Worm (Caenorhabditis elegans): ENCODE measurements around the gene sym-1.
A peak's percentile ranks its signal among the peaks of the same experiment; 100 is the strongest.

The sym-1 gene

DNA sequence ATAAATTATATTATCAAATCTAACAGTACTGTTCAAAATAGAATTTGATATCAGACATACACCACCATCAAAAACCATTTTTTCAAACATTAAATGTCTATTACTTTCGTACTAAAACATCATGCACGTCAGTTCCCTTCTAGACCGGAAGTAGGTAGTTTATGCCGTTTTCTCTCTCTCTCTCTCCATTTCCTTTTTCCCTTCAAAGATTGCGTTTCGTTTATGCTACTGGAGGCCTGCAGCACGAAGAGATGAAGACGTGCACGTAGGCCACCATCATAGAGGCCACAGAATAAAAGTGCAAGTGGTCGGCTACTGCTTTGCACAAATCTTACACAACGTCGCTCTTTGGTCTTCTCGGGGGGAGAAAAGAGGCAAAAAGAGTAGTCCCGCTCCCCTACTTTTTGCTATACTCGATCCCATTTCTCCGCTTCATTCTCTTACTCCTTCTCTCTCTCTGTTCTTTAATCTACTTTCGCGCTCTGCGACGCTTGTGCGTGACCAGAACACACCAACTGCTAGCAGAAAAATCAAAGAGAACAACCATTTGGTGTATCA is 19.9 kb upstream of the sym-1 start (continued):
- no peak for TF ChIP-seq elt-2 (tag; optimal IDR thresholded peaks at IDR 0.05)
- no peak for TF ChIP-seq pag-3 (tag; optimal IDR thresholded peaks at IDR 0.05; ENCODE audit: borderline replicate concordance, insufficient read depth)
- peak; percentile 45 for TF ChIP-seq fos-1 (tag; optimal IDR thresholded peaks at IDR 0.05)
- TF ChIP-seq nhr-11 (tag; optimal IDR thresholded peaks at IDR 0.05): no peak
- no peak for TF ChIP-seq pqm-1 (tag; optimal IDR thresholded peaks at IDR 0.05)
- no peak for TF ChIP-seq nhr-237 (tag; optimal IDR thresholded peaks at IDR 0.05)
- TF ChIP-seq grh-1 (GFP tag; IDR thresholded peaks at IDR 0.05): 0 out of 2 replicates have a peak, but pooled peaks have one; percentile 27
- peak; percentile 38 for TF ChIP-seq dsc-1 (tag; optimal IDR thresholded peaks at IDR 0.05)
- TF ChIP-seq fkh-4 (tag; optimal IDR thresholded peaks at IDR 0.05; ENCODE audit: borderline replicate concordance): no peak
- 0 out of 2 replicates have a peak, but pooled peaks have one; percentile 37 for TF ChIP-seq unc-98 (GFP tag; IDR thresholded peaks at IDR 0.05)
- peak in 1 of 2 experiments; percentile 4 for TF ChIP-seq lin-35 (GFP tag; optimal IDR thresholded peaks at IDR 0.05)
- no peak for TF ChIP-seq hlh-17 (GFP tag; optimal IDR thresholded peaks at IDR 0.05; ENCODE audit: borderline replicate concordance)
- no peak; the same call in 1 of the 2 replicates for TF ChIP-seq mab-9 (GFP tag; IDR thresholded peaks at IDR 0.05)
- peak; percentile 50 for TF ChIP-seq blmp-1 (tag; optimal IDR thresholded peaks at IDR 0.05)
- no peak for TF ChIP-seq aha-1 (tag; optimal IDR thresholded peaks at IDR 0.05)
- TF ChIP-seq unc-30 (tag; optimal IDR thresholded peaks at IDR 0.05): no peak
- no peak for TF ChIP-seq ces-1 (GFP tag; optimal IDR thresholded peaks at IDR 0.05)
- TF ChIP-seq sptf-1 (tag; optimal IDR thresholded peaks at IDR 0.05): no peak
- TF ChIP-seq dpl-1 (GFP tag; optimal IDR thresholded peaks at IDR 0.05): no peak
- peak; percentile 95 for TF ChIP-seq nhr-71 (tag; optimal IDR thresholded peaks at IDR 0.05)
- TF ChIP-seq isw-1 (GFP tag; IDR thresholded peaks at IDR 0.05): peak; percentile 32
- no peak for TF ChIP-seq hpl-2 (GFP tag; optimal IDR thresholded peaks at IDR 0.05)
- TF ChIP-seq nhr-47 (tag; optimal IDR thresholded peaks at IDR 0.05): peak; percentile 76
- peak; percentile 57 for TF ChIP-seq nhr-77 (tag; optimal IDR thresholded peaks at IDR 0.05)
- no peak for TF ChIP-seq ceh-63 (GFP tag; optimal IDR thresholded peaks at IDR 0.05)
- TF ChIP-seq unc-62 (GFP tag; optimal IDR thresholded peaks at IDR 0.05): no peak
- TF ChIP-seq mep-1 (tag; optimal IDR thresholded peaks at IDR 0.05): peak; percentile 44
- TF ChIP-seq tbx-2 (tag; optimal IDR thresholded peaks at IDR 0.05): peak; percentile 85
- TF ChIP-seq nhr-19 (GFP tag; conservative IDR thresholded peaks at IDR 0.05): peak; percentile 75
- TF ChIP-seq rnt-1 (tag; optimal IDR thresholded peaks at IDR 0.05): peak; percentile 84
- TF ChIP-seq ceh-90 (tag; optimal IDR thresholded peaks at IDR 0.05): no peak
- TF ChIP-seq lsy-2 (tag; optimal IDR thresholded peaks at IDR 0.05): peak; percentile 23 to 75
- TF ChIP-seq nhr-84 (tag; optimal IDR thresholded peaks at IDR 0.05): no peak
- TF ChIP-seq fkh-8 (tag; optimal IDR thresholded peaks at IDR 0.05): peak; percentile 83
- TF ChIP-seq nhr-90 (tag; optimal IDR thresholded peaks at IDR 0.05; ENCODE audit: poor library complexity): peak; percentile 22
- peak in 1 of 2 experiments; percentile 44 for TF ChIP-seq mdl-1 (tag; optimal IDR thresholded peaks at IDR 0.05)
- TF ChIP-seq ceh-88 (GFP tag; IDR thresholded peaks at IDR 0.05): no peak
- TF ChIP-seq ama-1 (optimal IDR thresholded peaks at IDR 0.05): no peak
- peak; percentile 97 for TF ChIP-seq lin-14 (GFP tag; optimal IDR thresholded peaks at IDR 0.05)
- no peak for TF ChIP-seq vab-15 (tag; optimal IDR thresholded peaks at IDR 0.05)

DNA sequence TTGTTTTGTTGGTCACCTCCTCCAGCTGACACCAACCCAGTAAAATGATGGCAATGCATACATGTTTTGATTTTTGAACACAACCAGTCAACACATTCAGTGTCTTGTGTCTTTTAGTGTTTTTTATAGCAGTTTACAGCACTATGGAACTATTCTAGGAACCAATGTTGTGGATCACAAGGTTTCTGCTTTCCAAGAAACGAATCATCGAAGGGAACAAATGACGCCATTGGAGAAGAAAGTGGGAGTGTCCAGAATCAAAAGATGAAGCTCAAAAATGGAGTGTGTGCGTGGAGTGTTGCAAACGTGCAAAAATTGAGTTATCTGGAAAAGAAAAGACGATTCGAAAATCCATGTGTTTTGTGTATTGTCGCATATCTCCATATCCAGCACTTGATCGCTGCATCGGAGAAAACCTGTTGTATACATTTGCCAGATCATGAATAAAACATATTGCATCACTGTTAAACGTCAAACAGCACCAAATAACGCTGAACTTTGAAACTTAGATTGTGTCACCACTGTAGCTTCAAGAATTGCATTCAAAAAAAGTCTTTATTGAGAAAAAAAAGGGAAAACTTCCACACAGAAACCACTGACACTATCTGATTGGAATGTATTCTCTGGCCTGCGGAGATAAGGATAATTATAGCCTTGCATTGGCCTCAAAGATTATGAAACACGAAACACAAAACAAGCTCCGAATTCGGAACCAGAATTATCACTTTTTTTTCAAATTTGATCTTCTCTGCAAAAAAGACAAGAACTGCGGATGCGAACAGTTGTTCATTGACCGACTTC is 18.9 kb upstream of the sym-1 start:
- TF ChIP-seq elt-2 (tag; optimal IDR thresholded peaks at IDR 0.05) (no peak), mep-1 (tag; optimal IDR thresholded peaks at IDR 0.05) (peak; percentile 46), egl-13 (tag; optimal IDR thresholded peaks at IDR 0.05) (peak; percentile 97), efl-3 (GFP tag; optimal IDR thresholded peaks at IDR 0.05) (no peak), egl-27 (tag; optimal IDR thresholded peaks at IDR 0.05) (no peak), lir-3 (tag; optimal IDR thresholded peaks at IDR 0.05; ENCODE audit: poor library complexity) (peak; percentile 35), snu-23 (GFP tag; optimal IDR thresholded peaks at IDR 0.05) (peak; percentile 34), nhr-71 (tag; optimal IDR thresholded peaks at IDR 0.05) (peak; percentile 98), hpl-2 (GFP tag; optimal IDR thresholded peaks at IDR 0.05) (no peak), skn-1 (tag; optimal IDR thresholded peaks at IDR 0.05) (no peak), efl-1 (optimal IDR thresholded peaks at IDR 0.05) (no peak), efl-1 (GFP tag; optimal IDR thresholded peaks at IDR 0.05 in 1 of 2) (no peak), rnt-1 (tag; optimal IDR thresholded peaks at IDR 0.05) (peak; percentile 23), dsc-1 (tag; optimal IDR thresholded peaks at IDR 0.05) (peak; percentile 86), sox-4 (tag; optimal IDR thresholded peaks at IDR 0.05) (peak; percentile 96), dpl-1 (GFP tag; optimal IDR thresholded peaks at IDR 0.05) (peak in 1 of 3 experiments; percentile 4), nhr-76 (tag; optimal IDR thresholded peaks at IDR 0.05) (no peak), unc-86 (tag; optimal IDR thresholded peaks at IDR 0.05) (peak; percentile 81)
